Fruit fly (Drosophila melanogaster): ENCODE data around the gene fon.
A peak's percentile ranks its signal among the peaks of the same experiment; 100 is the strongest.

The fon gene

DNA sequence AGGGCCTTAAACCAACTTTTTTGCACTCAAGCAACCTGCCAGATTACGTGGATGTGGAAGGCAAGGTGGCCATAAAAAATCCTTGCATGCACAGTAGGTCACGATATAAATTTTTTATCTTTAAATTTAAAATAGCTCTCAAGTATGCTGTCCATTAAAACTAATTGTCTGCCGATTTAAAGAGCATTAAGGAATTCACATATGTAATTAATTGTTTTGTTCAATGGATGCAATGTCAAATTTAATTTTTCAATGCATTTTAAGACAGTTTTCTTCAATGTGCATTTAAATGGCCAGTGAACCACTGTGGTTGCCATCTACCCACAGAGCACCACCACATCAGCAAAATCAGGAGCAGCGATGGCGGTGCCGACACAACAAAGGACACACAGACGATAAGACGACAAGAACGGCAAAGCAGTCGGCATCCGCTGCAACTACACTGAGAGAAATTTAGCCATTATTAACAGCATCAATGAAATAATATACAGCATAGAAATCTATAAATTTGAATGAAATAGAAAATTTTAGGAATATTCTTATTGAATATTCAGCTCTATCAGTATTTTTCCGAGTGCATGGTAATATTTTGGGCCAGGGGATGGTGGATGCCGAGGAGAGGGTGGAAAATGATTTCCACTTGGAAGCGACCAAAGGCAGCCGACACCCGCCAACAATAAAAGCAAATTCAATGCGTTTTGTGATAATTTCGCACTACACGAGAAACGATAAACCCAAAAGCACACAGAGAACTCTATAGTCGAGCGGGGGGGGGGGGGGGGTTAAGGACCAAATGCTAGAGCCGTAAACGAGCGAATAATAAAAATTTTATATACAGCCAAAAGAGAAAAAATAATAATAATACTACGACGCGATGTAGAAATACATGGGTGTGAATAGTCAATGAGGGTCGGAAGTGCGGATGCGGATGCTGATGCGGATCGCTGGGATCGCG, 8.6 kb downstream of the fon start (continued):
- TF ChIP-seq gsb-n (tag; optimal IDR thresholded peaks at IDR 0.05) (peak; percentile 55), Atf-2 (GFP tag; optimal IDR thresholded peaks at IDR 0.05) (no peak), CG3407 (GFP tag; optimal IDR thresholded peaks at IDR 0.05) (peak; percentile 16), D (optimal IDR thresholded peaks at IDR 0.05) (no peak), D (GFP tag; optimal IDR thresholded peaks at IDR 0.05) (peak; percentile 52), CG10431 (GFP tag; optimal IDR thresholded peaks at IDR 0.05) (no peak), Scr (GFP tag; IDR thresholded peaks at IDR 0.05; ENCODE audit: partially characterized antibody) (no peak), Poxn (GFP tag; IDR thresholded peaks at IDR 0.05) (no peak), Dad (GFP tag; optimal IDR thresholded peaks at IDR 0.05) (no peak), abd-A (tag; optimal IDR thresholded peaks at IDR 0.05) (peak; percentile 73), CG7271 (tag; optimal IDR thresholded peaks at IDR 0.05) (no peak), CG9876 (GFP tag; optimal IDR thresholded peaks at IDR 0.05) (no peak), HLH54F (GFP tag; optimal IDR thresholded peaks at IDR 0.05) (no peak), dmrt11E (tag; optimal IDR thresholded peaks at IDR 0.05) (peak; percentile 80), Fer3 (tag; optimal IDR thresholded peaks at IDR 0.05) (peak; percentile 23), sc (optimal IDR thresholded peaks at IDR 0.05) (no peak), sc (GFP tag; optimal IDR thresholded peaks at IDR 0.05) (no peak), Lhr (GFP tag; optimal IDR thresholded peaks at IDR 0.05) (peak; percentile 8), CG8944 (GFP tag; optimal IDR thresholded peaks at IDR 0.05) (no peak), nerfin-2 (GFP tag; IDR thresholded peaks at IDR 0.05; ENCODE audit: partially characterized antibody) (no peak), sens-2 (GFP tag; IDR thresholded peaks at IDR 0.05) (peak; percentile 62; the same call in 1 of the 2 replicates), CoRest (tag; optimal IDR thresholded peaks at IDR 0.05) (peak; percentile 47), CG7372 (GFP tag; IDR thresholded peaks at IDR 0.05) (no peak), Xrp1 (GFP tag; IDR thresholded peaks at IDR 0.05) (peak; percentile 81), dysf (GFP tag; IDR thresholded peaks at IDR 0.05) (peak; percentile 53; the same call in 1 of the 3 replicates), CG12104 (GFP tag; optimal IDR thresholded peaks at IDR 0.05) (no peak), CG18764 (GFP tag; optimal IDR thresholded peaks at IDR 0.05) (peak; percentile 22), CG12299 (tag; optimal IDR thresholded peaks at IDR 0.05) (no peak), Hr51 (GFP tag; optimal IDR thresholded peaks at IDR 0.05) (peak in 1 of 2 experiments; percentile 38), CG7963 (GFP tag; IDR thresholded peaks at IDR 0.05; ENCODE audit: partially characterized antibody) (no peak), Hmx (GFP tag; optimal IDR thresholded peaks at IDR 0.05) (no peak), HmgD (GFP tag; optimal IDR thresholded peaks at IDR 0.05) (no peak), Side (GFP tag; optimal IDR thresholded peaks at IDR 0.05) (peak; percentile 35), Nf-YB (GFP tag; optimal IDR thresholded peaks at IDR 0.05) (peak; percentile 25), stwl (tag; optimal IDR thresholded peaks at IDR 0.05) (no peak), Atf6 (GFP tag; IDR thresholded peaks at IDR 0.05) (no peak), dm (GFP tag; optimal IDR thresholded peaks at IDR 0.05) (no peak), ash1 (GFP tag; optimal IDR thresholded peaks at IDR 0.05) (no peak), pan (optimal IDR thresholded peaks at IDR 0.05) (no peak), pan (GFP tag; optimal IDR thresholded peaks at IDR 0.05 in 1 of 2, IDR thresholded peaks at IDR 0.05 in 1 of 2) (peak in 1 of 2 experiments; percentile 44), CG16813 (GFP tag; IDR thresholded peaks at IDR 0.05; ENCODE audit: partially characterized antibody) (no peak), crp (GFP tag; optimal IDR thresholded peaks at IDR 0.05) (no peak), tup (GFP tag; optimal IDR thresholded peaks at IDR 0.05) (no peak), jing (GFP tag; optimal IDR thresholded peaks at IDR 0.05) (no peak), CG11398 (GFP tag; optimal IDR thresholded peaks at IDR 0.05) (no peak), CTCF (GFP tag; optimal IDR thresholded peaks at IDR 0.05) (no peak), fru (optimal IDR thresholded peaks at IDR 0.05) (no peak), chinmo (GFP tag; IDR thresholded peaks at IDR 0.05; ENCODE audit: partially characterized antibody) (no peak)
